Fruit fly (Drosophila melanogaster): ENCODE measurements around the gene grp.

grp gene

dm6 chr2L:16683958-16684877 lies 4.4 kb downstream of the grp start, which contains the start of gene CG31807 (continued):
- TF ChIP-seq nmo (GFP tag; optimal IDR thresholded peaks at IDR 0.05) = peak; percentile 77
- TF ChIP-seq CG5953 (GFP tag; IDR thresholded peaks at IDR 0.05) = no peak
- TF ChIP-seq CG14860 (GFP tag; IDR thresholded peaks at IDR 0.05; ENCODE audit: partially characterized antibody) = no peak
- no peak for TF ChIP-seq CG32767 (GFP tag; IDR thresholded peaks at IDR 0.05)
- no peak for TF ChIP-seq H15 (GFP tag; IDR thresholded peaks at IDR 0.05)
- TF ChIP-seq CG15479 (GFP tag; optimal IDR thresholded peaks at IDR 0.05) = no peak
- peak; percentile 66 for TF ChIP-seq lilli (GFP tag; optimal IDR thresholded peaks at IDR 0.05)
- TF ChIP-seq C15 (GFP tag; IDR thresholded peaks at IDR 0.05) = no peak
- TF ChIP-seq aop (GFP tag; IDR thresholded peaks at IDR 0.05) = no peak
- TF ChIP-seq CG16779 (GFP tag; IDR thresholded peaks at IDR 0.05) = no peak
- TF ChIP-seq dan (GFP tag; IDR thresholded peaks at IDR 0.05) = no peak
- TF ChIP-seq usp (GFP tag; optimal IDR thresholded peaks at IDR 0.05) = no peak
- TF ChIP-seq CG13624 (GFP tag; optimal IDR thresholded peaks at IDR 0.05) = peak; percentile 41
- peak; percentile 95 for TF ChIP-seq nom (GFP tag; optimal IDR thresholded peaks at IDR 0.05)
- no peak for TF ChIP-seq CG11696 (GFP tag; IDR thresholded peaks at IDR 0.05)
- peak; percentile 29 for TF ChIP-seq CTCF (GFP tag; optimal IDR thresholded peaks at IDR 0.05)
- TF ChIP-seq Mad (GFP tag; optimal IDR thresholded peaks at IDR 0.05) = no peak
- peak; percentile 90 for TF ChIP-seq ATbp (GFP tag; optimal IDR thresholded peaks at IDR 0.05)
- peak; percentile 51 for TF ChIP-seq Atf3 (GFP tag; optimal IDR thresholded peaks at IDR 0.05)
- peak; percentile 68 for TF ChIP-seq HHEX (GFP tag; optimal IDR thresholded peaks at IDR 0.05)
- TF ChIP-seq sd (tag; optimal IDR thresholded peaks at IDR 0.05) = peak; percentile 29
- TF ChIP-seq CG2129 (GFP tag; IDR thresholded peaks at IDR 0.05; ENCODE audit: partially characterized antibody) = no peak
- peak; percentile 50 for TF ChIP-seq CG5180 (GFP tag; optimal IDR thresholded peaks at IDR 0.05)
- peak; percentile 56 for TF ChIP-seq CG9727 (GFP tag; optimal IDR thresholded peaks at IDR 0.05)
- TF ChIP-seq cwo (GFP tag; optimal IDR thresholded peaks at IDR 0.05) = peak; percentile 62
- TF ChIP-seq CG2875 (GFP tag; optimal IDR thresholded peaks at IDR 0.05) = peak; percentile 75
- TF ChIP-seq sug (tag; optimal IDR thresholded peaks at IDR 0.05) = peak; percentile 48
- TF ChIP-seq CG3065 (GFP tag; optimal IDR thresholded peaks at IDR 0.05) = no peak
- peak; percentile 65 for TF ChIP-seq ind (GFP tag; optimal IDR thresholded peaks at IDR 0.05)
- peak; percentile 7 for TF ChIP-seq Deaf1 (tag; optimal IDR thresholded peaks at IDR 0.05)
- no peak for TF ChIP-seq gsb (GFP tag; IDR thresholded peaks at IDR 0.05)
- no peak for TF ChIP-seq fru (optimal IDR thresholded peaks at IDR 0.05)
- TF ChIP-seq MESR4 (GFP tag; optimal IDR thresholded peaks at IDR 0.05) = no peak
- no peak for TF ChIP-seq CG31224 (GFP tag; IDR thresholded peaks at IDR 0.05)
- peak; percentile 68 for TF ChIP-seq CG8388 (GFP tag; optimal IDR thresholded peaks at IDR 0.05)
- peak; percentile 56 for TF ChIP-seq E2f2 (GFP tag; IDR thresholded peaks at IDR 0.05)
- TF ChIP-seq dmrt99B (tag; optimal IDR thresholded peaks at IDR 0.05) = peak; percentile 64
- 0 out of 2 replicates have a peak, but pooled peaks have one; percentile 6 for TF ChIP-seq CG32772 (GFP tag; IDR thresholded peaks at IDR 0.05)
- TF ChIP-seq Fer1 (GFP tag; optimal IDR thresholded peaks at IDR 0.05) = peak; percentile 80
- peak; percentile 37 for TF ChIP-seq CG15011 (GFP tag; optimal IDR thresholded peaks at IDR 0.05)
- TF ChIP-seq CG10431 (GFP tag; optimal IDR thresholded peaks at IDR 0.05) = peak; percentile 28
- no peak for TF ChIP-seq bowl (GFP tag; IDR thresholded peaks at IDR 0.05)
- TF ChIP-seq Myb (GFP tag; optimal IDR thresholded peaks at IDR 0.05) = peak; percentile 49
- TF ChIP-seq CG3838 (GFP tag; optimal IDR thresholded peaks at IDR 0.05) = peak; percentile 37
- no peak for TF ChIP-seq caup (GFP tag; optimal IDR thresholded peaks at IDR 0.05; ENCODE audit: severe bottlenecking)
- no peak for TF ChIP-seq lov (optimal IDR thresholded peaks at IDR 0.05)
- 0 out of 3 replicates have a peak, but pooled peaks have one; percentile 30 for TF ChIP-seq lov (GFP tag; IDR thresholded peaks at IDR 0.05)
- TF ChIP-seq CG12391 (tag; optimal IDR thresholded peaks at IDR 0.05) = peak; percentile 84
- no peak for TF ChIP-seq Usf (GFP tag; optimal IDR thresholded peaks at IDR 0.05)
- peak; percentile 19; the same call in 1 of the 2 replicates for TF ChIP-seq CG9215 (GFP tag; IDR thresholded peaks at IDR 0.05)
